Worm (Caenorhabditis elegans) whole organism, late embryonic: ENCODE measurements around the gene bath-29.

Experiments used
- C08G9.2 ChIP-seq: sonication (generic microtip); optimal IDR thresholded peaks from 2 replicates; lab custom pipeline; 2016; ENCODE audit warnings: mild to moderate bottlenecking, missing genetic modification characterization, moderate library complexity, missing compliant biosample characterization
- C38D4.7 ChIP-seq: fragments of 200-800 bp; sonication (Bioruptor generic); optimal IDR thresholded peaks from 2 replicates; lab custom pipeline; 2018; ENCODE audit warnings: mild to moderate bottlenecking, missing genetic modification characterization, moderate library complexity, missing compliant biosample characterization
- F13H6.1 ChIP-seq: sonication (generic microtip); optimal IDR thresholded peaks from 2 replicates; lab custom pipeline; 2016; ENCODE audit warnings: missing genetic modification characterization, missing compliant biosample characterization
- Y22D7AL.16 ChIP-seq: sonication (generic microtip); optimal IDR thresholded peaks from 2 replicates; lab custom pipeline; 2016; ENCODE audit warnings: missing genetic modification characterization, missing compliant biosample characterization
- ahr-1 ChIP-seq: sonication (generic microtip); optimal IDR thresholded peaks from 2 replicates; lab custom pipeline; 2016; ENCODE audit warnings: missing genetic modification characterization, missing compliant biosample characterization
- ceh-14 ChIP-seq: sonication (generic microtip); optimal IDR thresholded peaks from 2 replicates; lab custom pipeline; 2016; ENCODE audit warnings: missing genotype, missing genetic modification characterization, missing compliant biosample characterization
- ceh-18 ChIP-seq: sonication (generic microtip); optimal IDR thresholded peaks from 2 replicates; lab custom pipeline; 2016; ENCODE audit warnings: missing genetic modification characterization, missing compliant biosample characterization
- ceh-22 ChIP-seq: sonication (generic microtip); optimal IDR thresholded peaks from 2 replicates; lab custom pipeline; 2017; ENCODE audit warnings: missing biosample characterization, missing genetic modification characterization
- ceh-24 ChIP-seq: sonication (generic microtip); optimal IDR thresholded peaks from 2 replicates; lab custom pipeline; 2016; ENCODE audit warnings: mild to moderate bottlenecking, missing genetic modification characterization, missing compliant biosample characterization
- ceh-30 ChIP-seq: fragments of 150-350 bp; optimal IDR thresholded peaks from 2 replicates; lab custom pipeline; 2014; ENCODE audit warnings: missing biosample characterization, missing genetic modification characterization
- ceh-31 ChIP-seq: sonication (generic microtip); optimal IDR thresholded peaks from 2 replicates; lab custom pipeline; 2016; ENCODE audit warnings: missing genetic modification characterization, missing compliant biosample characterization
- ceh-48 ChIP-seq: sonication (generic microtip); optimal IDR thresholded peaks from 2 replicates; lab custom pipeline; 2016; ENCODE audit warnings: missing genetic modification characterization, inconsistent platforms, missing compliant biosample characterization
- ceh-6 ChIP-seq: fragments of 200-800 bp; sonication (Bioruptor generic); optimal IDR thresholded peaks from 2 replicates; lab custom pipeline; 2018; ENCODE audit warnings: mild to moderate bottlenecking, missing genetic modification characterization, missing compliant biosample characterization
- ceh-9 ChIP-seq: sonication (generic microtip); optimal IDR thresholded peaks from 2 replicates; lab custom pipeline; 2016; ENCODE audit warnings: mild to moderate bottlenecking, missing genetic modification characterization, inconsistent platforms, missing compliant biosample characterization
- che-1 ChIP-seq: sonication (generic microtip); optimal IDR thresholded peaks from 2 replicates; lab custom pipeline; 2016; ENCODE audit warnings: mild to moderate bottlenecking, missing genetic modification characterization, missing compliant biosample characterization
- dve-1 ChIP-seq: sonication (generic microtip); optimal IDR thresholded peaks from 2 replicates; lab custom pipeline; 2017; ENCODE audit warnings: antibody characterized with exemption, mild to moderate bottlenecking, missing genetic modification characterization, missing compliant biosample characterization
- elt-2 ChIP-seq: sonication (generic microtip); optimal IDR thresholded peaks from 2 replicates; lab custom pipeline; 2016; ENCODE audit warnings: missing genetic modification reagents, missing genetic modification characterization, missing compliant biosample characterization
- ets-4 ChIP-seq: sonication (generic microtip); optimal IDR thresholded peaks from 2 replicates; lab custom pipeline; 2016; ENCODE audit warnings: missing genetic modification characterization, missing compliant biosample characterization
- eyg-1 ChIP-seq: sonication (generic microtip); optimal IDR thresholded peaks from 2 replicates; lab custom pipeline; 2016; ENCODE audit warnings: missing genotype, missing genetic modification characterization, missing compliant biosample characterization
- fax-1 ChIP-seq: sonication (generic microtip); optimal IDR thresholded peaks from 2 replicates; lab custom pipeline; 2016; ENCODE audit warnings: missing genotype, missing genetic modification characterization, missing compliant biosample characterization
- fkh-10 ChIP-seq: fragments of 150-350 bp; optimal IDR thresholded peaks from 2 replicates; lab custom pipeline; 2014; ENCODE audit warnings: missing biosample characterization, missing genetic modification reagents, missing genetic modification characterization
- fkh-6 ChIP-seq: sonication (generic microtip); optimal IDR thresholded peaks from 2 replicates; lab custom pipeline; 2016; ENCODE audit warnings: missing genetic modification characterization, missing compliant biosample characterization
- hlh-8 ChIP-seq: sonication (generic microtip); optimal IDR thresholded peaks from 2 replicates; lab custom pipeline; 2016; ENCODE audit warnings: missing genotype, missing genetic modification characterization, missing compliant biosample characterization
- lin-11 ChIP-seq: fragments of 200-800 bp; sonication (Bioruptor generic); optimal IDR thresholded peaks from 2 replicates; lab custom pipeline; 2018; ENCODE audit warnings: mild to moderate bottlenecking, missing genetic modification characterization, missing compliant biosample characterization
- nfya-1 ChIP-seq: sonication (generic microtip); optimal IDR thresholded peaks from 2 replicates; lab custom pipeline; 2017; ENCODE audit warnings: missing genetic modification characterization, mild to moderate bottlenecking, missing compliant biosample characterization, antibody characterized with exemption, moderate library complexity
- nhr-11 ChIP-seq: fragments of 150-350 bp; optimal IDR thresholded peaks from 2 replicates; lab custom pipeline; 2014; ENCODE audit warnings: missing biosample characterization, missing genetic modification characterization
- odd-2 ChIP-seq: sonication (generic microtip); optimal IDR thresholded peaks from 2 replicates; lab custom pipeline; 2017; ENCODE audit warnings: antibody characterized with exemption, mild to moderate bottlenecking, missing genetic modification characterization, missing compliant biosample characterization
- pag-3 ChIP-seq: sonication (generic microtip); optimal IDR thresholded peaks from 2 replicates; lab custom pipeline; 2016; ENCODE audit warnings: missing compliant biosample characterization, missing genetic modification characterization, borderline replicate concordance
- pat-9 ChIP-seq: fragments of 200-800 bp; sonication (Bioruptor generic); optimal IDR thresholded peaks from 2 replicates; lab custom pipeline; 2018; ENCODE audit warnings: mild to moderate bottlenecking, missing genetic modification characterization, moderate library complexity, missing compliant biosample characterization
- pha-2 ChIP-seq: sonication (generic microtip); optimal IDR thresholded peaks from 2 replicates; lab custom pipeline; 2017; ENCODE audit warnings: mild to moderate bottlenecking, missing genetic modification characterization, missing compliant biosample characterization
- pqm-1 ChIP-seq: sonication (generic microtip); optimal IDR thresholded peaks from 2 replicates; lab custom pipeline; 2016; ENCODE audit warnings: missing genetic modification characterization, missing compliant biosample characterization
- rnt-1 ChIP-seq: sonication (generic microtip); optimal IDR thresholded peaks from 2 replicates; lab custom pipeline; 2016; ENCODE audit warnings: missing genetic modification characterization, missing compliant biosample characterization
- sdc-2 ChIP-seq: sonication (generic microtip); optimal IDR thresholded peaks from 2 replicates; lab custom pipeline; 2016; ENCODE audit warnings: missing genotype, missing genetic modification characterization, missing compliant biosample characterization
- sox-2 ChIP-seq: fragments of 200-800 bp; sonication (Bioruptor generic); IDR thresholded peaks from 2 replicates; pipeline ENCODE4 v1.3.6; 2022; ENCODE audit warnings: missing genetic modification reagents, missing genetic modification characterization, missing compliant biosample characterization
- syd-9 ChIP-seq: sonication (generic microtip); optimal IDR thresholded peaks from 2 replicates; lab custom pipeline; 2016; ENCODE audit warnings: mild to moderate bottlenecking, missing genetic modification characterization, moderate library complexity, missing compliant biosample characterization
- ttx-3 ChIP-seq: sonication (generic microtip); optimal IDR thresholded peaks from 2 replicates; lab custom pipeline; 2016; ENCODE audit warnings: missing genetic modification reagents, missing genetic modification characterization, missing compliant biosample characterization
- unc-42 ChIP-seq: sonication (generic microtip); optimal IDR thresholded peaks from 2 replicates; lab custom pipeline; 2016; ENCODE audit warnings: missing genotype, missing genetic modification characterization, missing compliant biosample characterization
- unc-55 ChIP-seq: sonication (generic microtip); optimal IDR thresholded peaks from 2 replicates; lab custom pipeline; 2017; ENCODE audit warnings: missing biosample characterization, missing genetic modification reagents, missing genetic modification characterization
- ztf-16 ChIP-seq: sonication (generic microtip); optimal IDR thresholded peaks from 2 replicates; lab custom pipeline; 2017; ENCODE audit warnings: missing genetic modification characterization, missing compliant biosample characterization

Gene bath-29

DNA sequence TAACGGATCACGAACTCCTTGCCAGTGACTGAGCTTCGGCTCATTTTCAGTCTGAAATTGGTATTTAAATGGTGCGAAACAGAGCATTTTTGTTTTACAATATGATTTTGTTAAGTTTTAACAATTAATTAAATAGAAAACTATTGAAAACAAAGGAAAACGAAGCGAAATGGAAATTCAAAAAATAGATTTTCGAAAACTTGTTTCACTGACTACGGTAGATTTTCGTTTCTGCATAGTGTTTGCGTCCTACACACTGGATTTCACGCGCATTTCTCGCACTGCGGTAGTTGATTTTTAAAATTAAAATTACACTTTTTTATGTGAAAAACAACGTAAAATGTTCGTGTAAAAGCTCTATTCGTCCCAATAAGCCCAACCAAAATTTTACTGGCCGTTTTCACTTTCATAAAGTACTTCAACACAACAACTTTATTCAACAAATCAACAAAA is 2.0 kb upstream of the bath-29 start, which contains the start of gene bath-30:
Gene bath-30 (minus strand): TSS at position 51 of the 453 bp plus-strand sequence.
- TF ChIP-seq rnt-1 (tag; lab: Kevin White, UChicago) (no peak), ceh-24 (tag; lab: Kevin White, UChicago) (no peak), sdc-2 (tag; lab: Kevin White, UChicago) (no peak), ceh-31 (tag; lab: Kevin White, UChicago) (no peak), ets-4 (tag; lab: Kevin White, UChicago) (no peak), pat-9 (tag; lab: Kevin White, UChicago) (no peak), ztf-16 (no peak), syd-9 (tag; lab: Kevin White, UChicago) (no peak), dve-1 (tag; lab: Kevin White, UChicago) (no peak), che-1 (tag; lab: Kevin White, UChicago) (no peak), ttx-3 (tag; lab: Kevin White, UChicago) (no peak), eyg-1 (tag; lab: Kevin White, UChicago) (no peak), pha-2 (tag; lab: Kevin White, UChicago) (no peak), fkh-6 (tag; lab: Kevin White, UChicago) (no peak)
- TF ChIP-seq, all 69 proteins: peak for 0

DNA sequence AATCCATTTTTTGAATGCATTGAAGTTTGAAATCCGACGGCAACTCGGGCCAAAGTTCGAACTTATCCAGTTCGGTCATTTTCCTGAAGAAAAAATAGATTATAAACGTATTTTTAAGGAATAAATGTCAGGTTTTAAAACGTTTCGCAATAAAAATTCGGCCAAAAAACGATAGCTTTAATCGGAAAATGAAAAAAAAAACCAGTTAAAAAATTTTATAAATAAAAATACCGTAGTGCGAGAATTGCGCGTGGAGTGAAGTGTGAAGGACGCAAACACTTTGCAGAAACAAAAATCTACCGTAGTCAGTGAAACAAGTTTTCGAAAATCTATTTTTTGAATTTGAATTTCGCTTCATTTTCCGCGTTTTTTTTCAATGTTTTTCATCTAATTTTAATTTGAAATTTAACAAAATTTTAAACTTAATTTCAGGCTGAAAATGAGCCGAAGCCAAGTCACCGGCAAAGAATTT is 1.5 kb downstream of the bath-29 start, which contains the start of gene F14D2.8:
Gene F14D2.8 (minus strand): TSS at position 51 of the 472 bp plus-strand sequence.
- TF ChIP-seq C38D4.7 (GFP tag; lab: Kevin White, UChicago) = no peak
- no peak for TF ChIP-seq ceh-30 (tag; lab: Kevin White, UChicago)
- no peak for TF ChIP-seq pqm-1 (tag; lab: Kevin White, UChicago)
- no peak for TF ChIP-seq ceh-22 (tag; lab: Kevin White, UChicago)
- no peak for TF ChIP-seq hlh-8 (tag; lab: Kevin White, UChicago)
- no peak for TF ChIP-seq unc-42 (tag; lab: Kevin White, UChicago)
- no peak for TF ChIP-seq rnt-1 (tag; lab: Kevin White, UChicago)
- no peak for TF ChIP-seq ceh-18 (tag; lab: Kevin White, UChicago)
- TF ChIP-seq fkh-10 (GFP tag; lab: Kevin White, UChicago) = no peak
- TF ChIP-seq pha-2 (tag; lab: Kevin White, UChicago) = no peak
- TF ChIP-seq Y22D7AL.16 = no peak
- no peak for TF ChIP-seq ceh-9 (tag; lab: Kevin White, UChicago)
- no peak for TF ChIP-seq nhr-11
- no peak for TF ChIP-seq sox-2 (GFP tag; lab: Robert Waterston, UW)
- TF ChIP-seq ceh-6 = no peak
- TF ChIP-seq ceh-14 (tag; lab: Kevin White, UChicago) = no peak
- no peak for TF ChIP-seq elt-2 (tag; lab: Kevin White, UChicago)
- no peak for TF ChIP-seq F13H6.1 (tag; lab: Kevin White, UChicago)

DNA sequence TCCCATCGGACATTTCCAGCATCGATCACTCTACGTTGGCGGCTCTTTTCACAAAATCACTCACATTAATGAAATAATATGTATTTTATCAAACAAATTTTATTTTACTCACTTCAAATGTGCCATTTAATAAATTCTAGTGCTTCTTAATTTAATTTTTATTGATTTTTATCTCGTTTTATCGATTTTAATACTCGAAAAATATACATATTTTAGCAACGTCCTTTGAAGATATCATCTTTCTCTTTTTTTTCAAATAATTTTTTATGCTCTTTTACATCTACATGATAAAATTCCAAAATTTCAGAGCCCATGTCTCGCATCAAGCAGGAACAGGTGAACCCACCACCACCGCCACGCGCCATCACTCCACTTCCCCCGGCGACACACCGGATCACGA is 10.5 kb downstream of the bath-29 start, which contains the start of the genes lido-14 and bath-27:
Gene lido-14 (plus strand): TSS at position 301 of the 400 bp plus-strand sequence.
Gene bath-27 (plus strand): TSS at position 306 of the 400 bp plus-strand sequence.
- TF ChIP-seq hlh-8 (tag; lab: Kevin White, UChicago) (no peak), ztf-16 (no peak), unc-55 (GFP tag; lab: Kevin White, UChicago) (no peak), ceh-48 (tag; lab: Kevin White, UChicago) (no peak), nhr-11 (no peak), C08G9.2 (tag; lab: Kevin White, UChicago) (no peak), odd-2 (tag; lab: Kevin White, UChicago) (no peak), lin-11 (tag; lab: Kevin White, UChicago) (no peak), ahr-1 (tag; lab: Kevin White, UChicago) (no peak), ceh-6 (no peak), ttx-3 (tag; lab: Kevin White, UChicago) (no peak), ceh-9 (tag; lab: Kevin White, UChicago) (no peak), fax-1 (tag; lab: Kevin White, UChicago) (no peak), F13H6.1 (tag; lab: Kevin White, UChicago) (no peak), pag-3 (no peak), dve-1 (tag; lab: Kevin White, UChicago) (no peak), nfya-1 (tag; lab: Kevin White, UChicago) (no peak), fkh-10 (GFP tag; lab: Kevin White, UChicago) (no peak)
- TF ChIP-seq, all 69 proteins: peak for 0
